Fruit fly (Drosophila melanogaster) whole organism, embryonic: Measurements from ENCODE around the gene Tom40.

Experiments used
- Ada2b ChIP-seq: fragments of 200-800 bp; sonication (Bioruptor generic); IDR thresholded peaks from 2 replicates; pipeline ENCODE4 v1.3.6; 2022; ENCODE audit warnings: missing biosample characterization, missing genetic modification characterization
- CG10543 ChIP-seq: fragments of 200-800 bp; sonication (Bioruptor generic); optimal IDR thresholded peaks from 3 replicates; lab custom pipeline; 2017; ENCODE audit warnings: missing biosample characterization, mild to moderate bottlenecking, missing genetic modification characterization, moderate library complexity
- CG10959 ChIP-seq: fragments of 200-800 bp; sonication (Bioruptor generic); IDR thresholded peaks from 2 replicates; pipeline ENCODE4 v1.3.6; 2022; ENCODE audit warnings: missing biosample characterization, missing genetic modification characterization
- CG12942 ChIP-seq: fragments of 200-800 bp; sonication (Bioruptor generic); optimal IDR thresholded peaks from 3 replicates; lab custom pipeline; 2016; ENCODE audit warnings: missing biosample characterization, missing genetic modification characterization
- CG17385 ChIP-seq: fragments of 200-800 bp; sonication (Bioruptor generic); optimal IDR thresholded peaks from 3 replicates; lab custom pipeline; 2018; ENCODE audit warnings: missing biosample characterization, mild to moderate bottlenecking, missing genetic modification characterization
- CG18476 ChIP-seq: fragments of 200-800 bp; sonication (Bioruptor generic); optimal IDR thresholded peaks from 2 replicates; lab custom pipeline; 2016; ENCODE audit warnings: missing biosample characterization, mild to moderate bottlenecking, missing genetic modification characterization
- CG2712 ChIP-seq: fragments of 200-800 bp; optimal IDR thresholded peaks from 3 replicates; lab custom pipeline; 2019; ENCODE audit warnings: missing biosample characterization, mild to moderate bottlenecking, missing genetic modification characterization, moderate library complexity
- CG3163 ChIP-seq: fragments of 200-800 bp; sonication (Bioruptor generic); optimal IDR thresholded peaks from 3 replicates; lab custom pipeline; 2016; ENCODE audit warnings: missing biosample characterization, missing genetic modification characterization
- CG32532 ChIP-seq: fragments of 200-800 bp; sonication (Bioruptor generic); IDR thresholded peaks from 2 replicates; pipeline ENCODE4 v1.3.6; 2022; ENCODE audit warnings: missing biosample characterization, missing genetic modification characterization
- CG32772 ChIP-seq: fragments of 200-800 bp; sonication (Bioruptor generic); IDR thresholded peaks from 2 replicates; pipeline ENCODE4 v1.3.6; 2022; ENCODE audit warnings: missing biosample characterization, missing genetic modification characterization
- CG4360 ChIP-seq: fragments of 200-800 bp; sonication (Bioruptor generic); IDR thresholded peaks from 2 replicates; pipeline ENCODE4 v1.3.6; 2022; ENCODE audit warnings: missing biosample characterization, missing genetic modification characterization
- CG4404 ChIP-seq: fragments of 200-800 bp; sonication (Bioruptor generic); IDR thresholded peaks from 2 replicates; pipeline ENCODE4 v1.3.6; 2022; ENCODE audit warnings: missing biosample characterization, missing genetic modification characterization
- CG7963 ChIP-seq: fragments of 200-800 bp; sonication (Bioruptor generic); IDR thresholded peaks from 3 replicates; pipeline ENCODE4 v1.3.6; 2022; ENCODE audit warnings: missing biosample characterization, missing genetic modification characterization; ENCODE audit not compliant: partially characterized antibody
- Dip2 ChIP-seq: fragments of 200-800 bp; sonication (Bioruptor generic); IDR thresholded peaks from 2 replicates; pipeline ENCODE4 v1.3.6; 2022; ENCODE audit warnings: missing biosample characterization, missing genetic modification characterization
- Ets97D ChIP-seq: fragments of 200-800 bp; sonication (Bioruptor generic); optimal IDR thresholded peaks from 3 replicates; lab custom pipeline; 2016; ENCODE audit warnings: missing biosample characterization, missing genetic modification characterization
- HLH3B ChIP-seq: fragments of 200-800 bp; sonication (Bioruptor generic); IDR thresholded peaks from 2 replicates; pipeline ENCODE4 v1.3.6; 2022; ENCODE audit warnings: missing biosample characterization, missing genetic modification characterization
- Hr51 ChIP-seq, 2 experiments: fragments of 200-800 bp; sonication (Bioruptor generic); optimal IDR thresholded peaks; 2 replicates in 1 of 2; 3 replicates in 1 of 2; lab custom pipeline; 2016 to 2018; ENCODE audit warnings: missing biosample characterization in 2 of 2, missing genetic modification characterization in 2 of 2, mild to moderate bottlenecking in 1 of 2, moderate library complexity in 1 of 2
- Jarid2 ChIP-seq: fragments of 200-800 bp; sonication (Bioruptor generic); optimal IDR thresholded peaks from 3 replicates; lab custom pipeline; 2017; ENCODE audit warnings: mild to moderate bottlenecking, missing biosample characterization, missing genetic modification reagents, missing genetic modification characterization
- MBD-R2 ChIP-seq: fragments of 200-800 bp; sonication (Bioruptor generic); IDR thresholded peaks from 2 replicates; pipeline ENCODE4 v1.3.6; 2022; ENCODE audit warnings: missing biosample characterization, missing genetic modification characterization
- MTF-1 ChIP-seq: fragments of 200-800 bp; sonication (Bioruptor generic); optimal IDR thresholded peaks from 2 replicates; lab custom pipeline; 2018; ENCODE audit warnings: missing biosample characterization, mild to moderate bottlenecking, missing genetic modification characterization, borderline replicate concordance
- Max ChIP-seq: fragments of 200-800 bp; sonication (Bioruptor generic); optimal IDR thresholded peaks from 2 replicates; lab custom pipeline; 2016; ENCODE audit warnings: missing biosample characterization, mild to moderate bottlenecking, missing genetic modification characterization
- YL-1 ChIP-seq: fragments of 200-800 bp; sonication (Bioruptor generic); optimal IDR thresholded peaks from 3 replicates; lab custom pipeline; 2017; ENCODE audit warnings: missing biosample characterization, mild to moderate bottlenecking, missing genetic modification characterization
- bigmax ChIP-seq: fragments of 200-800 bp; sonication (Bioruptor generic); optimal IDR thresholded peaks from 2 replicates; lab custom pipeline; 2018; ENCODE audit warnings: missing biosample characterization, mild to moderate bottlenecking, missing genetic modification characterization
- caup ChIP-seq: fragments of 200-800 bp; sonication (Bioruptor generic); optimal IDR thresholded peaks from 3 replicates; lab custom pipeline; 2017; ENCODE audit warnings: missing biosample characterization, mild to moderate bottlenecking, missing genetic modification characterization, moderate library complexity; ENCODE audit not compliant: severe bottlenecking
- da ChIP-seq: fragments of 200-800 bp; sonication (Bioruptor generic); optimal IDR thresholded peaks from 2 replicates; lab custom pipeline; 2016; ENCODE audit warnings: missing biosample characterization, missing genetic modification characterization
- fd3F ChIP-seq: fragments of 200-800 bp; sonication (Bioruptor generic); optimal IDR thresholded peaks from 2 replicates; lab custom pipeline; 2018; ENCODE audit warnings: missing biosample characterization, mild to moderate bottlenecking, missing genetic modification characterization, moderate library complexity
- fru ChIP-seq: fragments of >200 bp; optimal IDR thresholded peaks from 2 replicates; lab custom pipeline; 2017
- ind ChIP-seq: fragments of 200-800 bp; sonication (Bioruptor generic); optimal IDR thresholded peaks from 3 replicates; lab custom pipeline; 2016; ENCODE audit warnings: missing biosample characterization, missing genetic modification characterization
- ken ChIP-seq: fragments of 200-800 bp; sonication (Bioruptor generic); IDR thresholded peaks from 3 replicates; pipeline ENCODE4 v1.3.6; 2022; ENCODE audit warnings: missing biosample characterization, missing genetic modification characterization
- nmo ChIP-seq: fragments of 200-800 bp; sonication (Bioruptor generic); optimal IDR thresholded peaks from 2 replicates; lab custom pipeline; 2018; ENCODE audit warnings: missing biosample characterization, mild to moderate bottlenecking, missing genetic modification characterization, moderate library complexity
- org-1 ChIP-seq: fragments of 200-800 bp; sonication (Bioruptor generic); optimal IDR thresholded peaks from 2 replicates; lab custom pipeline; 2017; ENCODE audit warnings: missing biosample characterization, missing genetic modification characterization
- ro ChIP-seq: fragments of 200-800 bp; sonication (Bioruptor generic); IDR thresholded peaks from 2 replicates; pipeline ENCODE4 v1.3.6; 2022; ENCODE audit warnings: missing biosample characterization, missing genetic modification characterization
- sc ChIP-seq, 3 experiments: fragments of >200 bp in 2 of 3; fragments of 200-800 bp in 1 of 3; sonication (Bioruptor generic) in 1 of 3; optimal IDR thresholded peaks; 2 replicates in 2 of 3; 3 replicates in 1 of 3; lab custom pipeline; 2017; ENCODE audit warnings: mild to moderate bottlenecking in 1 of 3, missing biosample characterization in 1 of 3, missing genetic modification characterization in 1 of 3, missing genetic modification reagents in 1 of 3
- sd ChIP-seq: fragments of 200-800 bp; sonication (Bioruptor generic); optimal IDR thresholded peaks from 3 replicates; lab custom pipeline; 2018; ENCODE audit warnings: missing biosample characterization, mild to moderate bottlenecking, missing genetic modification characterization, moderate library complexity
- tgo ChIP-seq: fragments of 200-800 bp; sonication (Bioruptor generic); IDR thresholded peaks from 3 replicates; pipeline ENCODE4 v1.3.6; 2022; ENCODE audit warnings: missing biosample characterization, missing genetic modification characterization
- toy ChIP-seq: fragments of 200-800 bp; sonication (Bioruptor generic); IDR thresholded peaks from 2 replicates; pipeline ENCODE4 v1.3.6; 2022; ENCODE audit warnings: missing biosample characterization, missing genetic modification characterization
- tup ChIP-seq: fragments of 200-800 bp; sonication (Bioruptor generic); optimal IDR thresholded peaks from 2 replicates; lab custom pipeline; 2016; ENCODE audit warnings: missing biosample characterization, mild to moderate bottlenecking, missing genetic modification characterization, moderate library complexity
- vfl ChIP-seq: fragments of 200-800 bp; sonication (Bioruptor generic); optimal IDR thresholded peaks from 2 replicates; lab custom pipeline; 2016; ENCODE audit warnings: missing biosample characterization, missing genetic modification characterization
- yki ChIP-seq: fragments of >200 bp; optimal IDR thresholded peaks from 3 replicates; lab custom pipeline; 2018
- zen2 ChIP-seq: fragments of 200-800 bp; sonication (Bioruptor generic); IDR thresholded peaks from 3 replicates; pipeline ENCODE4 v1.3.6; 2022; ENCODE audit warnings: missing biosample characterization, missing genetic modification characterization; ENCODE audit not compliant: partially characterized antibody

Tom40 gene

DNA sequence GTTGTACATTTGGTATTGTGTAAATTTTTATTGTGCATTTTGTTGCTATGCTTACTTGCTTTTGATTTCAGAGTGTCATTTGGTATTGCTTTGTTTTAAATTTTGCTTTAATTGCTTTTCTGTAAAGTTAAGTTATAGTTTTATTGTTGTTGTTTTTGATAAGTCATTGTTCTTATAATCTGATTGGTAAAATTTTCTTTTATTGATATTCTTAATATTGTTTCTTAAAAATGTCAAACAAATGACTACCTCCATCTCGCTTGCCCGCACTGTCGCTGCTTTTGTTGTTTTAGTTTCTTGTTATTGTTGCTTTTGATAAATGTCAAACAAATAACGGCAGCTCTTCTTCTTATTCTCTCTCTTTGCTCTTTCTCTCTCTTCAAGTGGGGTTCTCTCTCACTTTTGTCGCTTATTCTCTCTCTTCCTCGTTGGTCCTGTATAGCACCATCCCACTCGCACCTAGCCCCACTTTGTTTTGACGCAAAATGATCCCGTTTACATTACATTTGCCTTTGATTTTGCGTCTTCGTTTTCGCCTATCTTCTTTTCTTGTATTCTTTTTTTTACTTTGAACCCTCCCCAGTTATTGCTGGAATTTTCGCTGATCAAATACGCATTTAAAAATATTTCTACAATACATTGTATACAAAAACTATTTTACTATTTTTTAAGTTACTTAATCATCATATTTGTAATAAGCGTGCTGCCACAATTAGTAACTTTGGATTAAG, 26.8 kb upstream of the Tom40 start (continued):
- TF ChIP-seq yki (lab: Kevin White, UChicago) = peak; percentile 22
- no peak for TF ChIP-seq ken (GFP tag; lab: Robert Waterston, UW)
- TF ChIP-seq CG4360 (GFP tag; lab: Robert Waterston, UW) = peak; percentile 83
- no peak for TF ChIP-seq CG18476
- no peak for TF ChIP-seq HLH3B
- TF ChIP-seq nmo (GFP tag; lab: Kevin White, UChicago) = no peak
- no peak for TF ChIP-seq CG10959 (GFP tag; lab: Robert Waterston, UW)
- no peak for TF ChIP-seq Dip2 (GFP tag; lab: Robert Waterston, UW)
- peak; percentile 74 for TF ChIP-seq CG3163
- no peak for TF ChIP-seq CG32532 (GFP tag; lab: Robert Waterston, UW)
- no peak for TF ChIP-seq bigmax
- TF ChIP-seq fru (lab: Kevin White, UChicago) = no peak
- no peak for TF ChIP-seq zen2 (GFP tag; lab: Robert Waterston, UW)
- TF ChIP-seq Ada2b (GFP tag; lab: Robert Waterston, UW) = no peak
- TF ChIP-seq tgo (GFP tag; lab: Robert Waterston, UW) = no peak
- TF ChIP-seq ro (GFP tag; lab: Robert Waterston, UW) = no peak
- no peak for TF ChIP-seq Hr51 (GFP tag; optimal IDR thresholded peaks at IDR 0.05; lab: Kevin White, UChicago)
- TF ChIP-seq Jarid2 (GFP tag; lab: Kevin White, UChicago) = no peak
- no peak for TF ChIP-seq Max (GFP tag; lab: Kevin White, UChicago)
- no peak for TF ChIP-seq CG12942 (GFP tag; lab: Kevin White, UChicago)
- no peak for TF ChIP-seq sc (optimal IDR thresholded peaks at IDR 0.05; lab: Kevin White, UChicago)
- TF ChIP-seq sc (GFP tag; optimal IDR thresholded peaks at IDR 0.05; lab: Kevin White, UChicago) = no peak
- TF ChIP-seq CG10543 (GFP tag; lab: Kevin White, UChicago) = peak; percentile 12
- no peak for TF ChIP-seq CG32772 (GFP tag; lab: Robert Waterston, UW)
- TF ChIP-seq caup = no peak
- TF ChIP-seq CG7963 (GFP tag; lab: Robert Waterston, UW) = no peak
- TF ChIP-seq tup (GFP tag; lab: Kevin White, UChicago) = no peak
- no peak for TF ChIP-seq ind (GFP tag; lab: Kevin White, UChicago)
- no peak for TF ChIP-seq da (GFP tag; lab: Kevin White, UChicago)
- TF ChIP-seq toy (GFP tag; lab: Robert Waterston, UW) = no peak
- TF ChIP-seq MBD-R2 (GFP tag; lab: Robert Waterston, UW) = no peak
- peak; percentile 88 for TF ChIP-seq CG17385 (GFP tag; lab: Kevin White, UChicago)
- TF ChIP-seq org-1 = no peak
- no peak for TF ChIP-seq MTF-1 (GFP tag; lab: Kevin White, UChicago)
- TF ChIP-seq vfl = no peak
- TF ChIP-seq fd3F (GFP tag; lab: Kevin White, UChicago) = no peak
- no peak for TF ChIP-seq CG2712 (tag; lab: Kevin White, UChicago)
- TF ChIP-seq Ets97D (GFP tag; lab: Kevin White, UChicago) = no peak
- TF ChIP-seq sd (tag; lab: Kevin White, UChicago) = peak; percentile 40
- TF ChIP-seq YL-1 (GFP tag; lab: Kevin White, UChicago) = no peak
- no peak for TF ChIP-seq CG4404 (GFP tag; lab: Robert Waterston, UW)
